Fruit fly (Drosophila melanogaster) whole organism, pupa: ENCODE measurements around the gene CG9733.

Experiments
- CG10348 ChIP-seq: fragments of 200-800 bp; sonication (Bioruptor generic); IDR thresholded peaks from 2 replicates; pipeline ENCODE4 v1.3.6; 2022; ENCODE audit warnings: missing biosample characterization, missing genetic modification characterization
- CG12605 ChIP-seq: fragments of 200-800 bp; sonication (Bioruptor generic); IDR thresholded peaks from 2 replicates; pipeline ENCODE4 v1.3.6; 2022; ENCODE audit warnings: missing biosample characterization, missing genetic modification characterization
- CG13204 ChIP-seq: fragments of 200-800 bp; sonication (Bioruptor generic); optimal IDR thresholded peaks from 2 replicates; lab custom pipeline; 2018; ENCODE audit warnings: missing biosample characterization, mild to moderate bottlenecking, missing genetic modification characterization, moderate library complexity
- CG14655 ChIP-seq: fragments of 200-800 bp; sonication (Bioruptor generic); optimal IDR thresholded peaks from 3 replicates; lab custom pipeline; 2017; ENCODE audit warnings: mild to moderate bottlenecking, missing biosample characterization, missing genetic modification reagents, missing genetic modification characterization
- CG15710 ChIP-seq: fragments of 200-800 bp; sonication (Bioruptor generic); optimal IDR thresholded peaks from 2 replicates; lab custom pipeline; 2018; ENCODE audit warnings: missing biosample characterization, mild to moderate bottlenecking, missing genetic modification characterization, moderate library complexity
- CG17806 ChIP-seq: fragments of 200-800 bp; sonication (Bioruptor generic); optimal IDR thresholded peaks from 2 replicates; lab custom pipeline; 2018; ENCODE audit warnings: missing biosample characterization, mild to moderate bottlenecking, missing genetic modification characterization, moderate library complexity
- CG32121 ChIP-seq: fragments of 200-800 bp; sonication (Bioruptor generic); IDR thresholded peaks from 2 replicates; pipeline ENCODE4 v1.3.6; 2022; ENCODE audit warnings: missing biosample characterization, missing genetic modification characterization
- CG34367 ChIP-seq: fragments of 200-800 bp; sonication (Bioruptor generic); optimal IDR thresholded peaks from 2 replicates; lab custom pipeline; 2018; ENCODE audit warnings: missing biosample characterization, mild to moderate bottlenecking, missing genetic modification characterization
- CG4496 ChIP-seq: fragments of 200-800 bp; sonication (Bioruptor generic); IDR thresholded peaks from 3 replicates; pipeline ENCODE4 v1.3.6; 2022; ENCODE audit warnings: missing biosample characterization, missing genetic modification characterization
- CG8159 ChIP-seq: fragments of 200-800 bp; sonication (Bioruptor generic); optimal IDR thresholded peaks from 3 replicates; lab custom pipeline; 2018; ENCODE audit warnings: missing biosample characterization, mild to moderate bottlenecking, missing genetic modification characterization, moderate library complexity
- CG8301 ChIP-seq: fragments of 200-800 bp; sonication (Bioruptor generic); optimal IDR thresholded peaks from 2 replicates; lab custom pipeline; 2018; ENCODE audit warnings: missing biosample characterization, mild to moderate bottlenecking, missing genetic modification characterization
- CG9948 ChIP-seq: fragments of 200-800 bp; sonication (Bioruptor generic); optimal IDR thresholded peaks from 2 replicates; lab custom pipeline; 2018; ENCODE audit warnings: missing biosample characterization, mild to moderate bottlenecking, missing genetic modification characterization, moderate library complexity
- D1 ChIP-seq: fragments of 200-800 bp; sonication (Bioruptor generic); optimal IDR thresholded peaks from 2 replicates; lab custom pipeline; 2018; ENCODE audit warnings: missing biosample characterization, mild to moderate bottlenecking, missing genetic modification characterization, moderate library complexity
- EcR ChIP-seq: fragments of 200-800 bp; sonication (Bioruptor generic); optimal IDR thresholded peaks from 3 replicates; lab custom pipeline; 2019; ENCODE audit warnings: missing biosample characterization, missing genetic modification characterization, mild to moderate bottlenecking, moderate library complexity, missing genetic modification reagents
- Ets98B ChIP-seq: fragments of 200-800 bp; sonication (Bioruptor generic); IDR thresholded peaks from 2 replicates; pipeline ENCODE4 v1.3.6; 2022; ENCODE audit warnings: missing biosample characterization, missing genetic modification characterization
- Pif1A ChIP-seq: fragments of 200-800 bp; sonication (Bioruptor generic); optimal IDR thresholded peaks from 3 replicates; lab custom pipeline; 2016; ENCODE audit warnings: missing biosample characterization, missing genetic modification characterization
- Pif1B ChIP-seq: fragments of 200-800 bp; sonication (Bioruptor generic); optimal IDR thresholded peaks from 3 replicates; lab custom pipeline; 2016; ENCODE audit warnings: missing biosample characterization, missing genetic modification characterization
- Snoo ChIP-seq: fragments of 200-800 bp; sonication (Bioruptor generic); optimal IDR thresholded peaks from 3 replicates; lab custom pipeline; 2017; ENCODE audit warnings: missing biosample characterization, mild to moderate bottlenecking, missing genetic modification characterization, inconsistent platforms
- fd96Ca ChIP-seq: fragments of 200-800 bp; sonication (Bioruptor generic); IDR thresholded peaks from 3 replicates; pipeline ENCODE4 v1.3.6; 2022; ENCODE audit warnings: missing biosample characterization, missing genetic modification characterization
- gl ChIP-seq: fragments of 200-800 bp; sonication (Bioruptor generic); optimal IDR thresholded peaks from 2 replicates; lab custom pipeline; 2018; ENCODE audit warnings: missing biosample characterization, mild to moderate bottlenecking, missing genetic modification characterization
- rn ChIP-seq: fragments of 200-800 bp; sonication (Bioruptor generic); IDR thresholded peaks from 2 replicates; pipeline ENCODE4 v1.3.6; 2022; ENCODE audit warnings: missing biosample characterization, missing genetic modification characterization

CG9733 gene

dm6 chr3R:30282478-30282877, 36.0 kb upstream of the CG9733 start:
- no peak for TF ChIP-seq Snoo

- TF ChIP-seq CG8159 (tag; lab: Kevin White, UChicago): peak; percentile 38
- TF ChIP-seq CG17806 (tag; lab: Kevin White, UChicago): peak; percentile 8
- peak; percentile 55 for TF ChIP-seq Snoo
- no peak for TF ChIP-seq CG13204 (GFP tag; lab: Kevin White, UChicago)
Measured at dm6 chr3R:30281345-30282133, 35.0 kb upstream of the CG9733 start.

dm6 chr3R:30280312-30280711, 33.8 kb upstream of the CG9733 start:
- no peak for TF ChIP-seq CG34367 (tag; lab: Kevin White, UChicago)
- no peak for TF ChIP-seq gl
- TF ChIP-seq CG17806 (tag; lab: Kevin White, UChicago): peak; percentile 51
- no peak for TF ChIP-seq CG13204 (GFP tag; lab: Kevin White, UChicago)
- peak; percentile 84 for TF ChIP-seq CG4496 (GFP tag; lab: Robert Waterston, UW)
- no peak for TF ChIP-seq D1 (tag; lab: Kevin White, UChicago)
- peak; percentile 44 for TF ChIP-seq Pif1A (GFP tag; lab: Kevin White, UChicago)
- no peak for TF ChIP-seq fd96Ca (GFP tag; lab: Robert Waterston, UW)
- peak; percentile 20 for TF ChIP-seq CG14655 (GFP tag; lab: Kevin White, UChicago)
- TF ChIP-seq CG9948 (tag; lab: Kevin White, UChicago): peak; percentile 34
- no peak for TF ChIP-seq EcR (GFP tag; lab: Kevin White, UChicago)
- no peak for TF ChIP-seq rn (GFP tag; lab: Robert Waterston, UW)
- peak; percentile 53 for TF ChIP-seq Pif1B (GFP tag; lab: Kevin White, UChicago)
- no peak for TF ChIP-seq CG15710 (tag; lab: Kevin White, UChicago)
- peak; percentile 52 for TF ChIP-seq CG8159 (tag; lab: Kevin White, UChicago)
- TF ChIP-seq Ets98B (GFP tag; lab: Robert Waterston, UW): peak; percentile 49
- peak; percentile 5 for TF ChIP-seq CG8301 (tag; lab: Kevin White, UChicago)
- TF ChIP-seq CG32121 (GFP tag; lab: Robert Waterston, UW): 0 out of 2 replicates have a peak, but pooled peaks have one; percentile 7
- TF ChIP-seq CG10348 (GFP tag; lab: Robert Waterston, UW): no peak
- TF ChIP-seq Snoo: peak; percentile 77
- TF ChIP-seq CG12605 (GFP tag; lab: Robert Waterston, UW): no peak

- TF ChIP-seq CG34367 (tag; lab: Kevin White, UChicago) (no peak), CG10348 (GFP tag; lab: Robert Waterston, UW) (no peak), CG8159 (tag; lab: Kevin White, UChicago) (peak; percentile 8), Snoo (peak; percentile 2), CG8301 (tag; lab: Kevin White, UChicago) (peak; percentile 4), CG14655 (GFP tag; lab: Kevin White, UChicago) (no peak), CG12605 (GFP tag; lab: Robert Waterston, UW) (0 out of 2 replicates have a peak, but pooled peaks have one; percentile 31), CG4496 (GFP tag; lab: Robert Waterston, UW) (0 out of 3 replicates have a peak, but pooled peaks have one; percentile 51), Pif1A (GFP tag; lab: Kevin White, UChicago) (no peak), CG9948 (tag; lab: Kevin White, UChicago) (no peak), CG32121 (GFP tag; lab: Robert Waterston, UW) (no peak), D1 (tag; lab: Kevin White, UChicago) (no peak), rn (GFP tag; lab: Robert Waterston, UW) (no peak), CG13204 (GFP tag; lab: Kevin White, UChicago) (peak; percentile 46), gl (peak; percentile 8), fd96Ca (GFP tag; lab: Robert Waterston, UW) (0 out of 3 replicates have a peak, but pooled peaks have one; percentile 19), CG17806 (tag; lab: Kevin White, UChicago) (no peak), Pif1B (GFP tag; lab: Kevin White, UChicago) (no peak), EcR (GFP tag; lab: Kevin White, UChicago) (peak; percentile 28), Ets98B (GFP tag; lab: Robert Waterston, UW) (peak; percentile 21; the same call in 1 of the 2 replicates), CG15710 (tag; lab: Kevin White, UChicago) (no peak)
Measured at dm6 chr3R:30277700-30278099, 31.2 kb upstream of the CG9733 start, which contains the start of gene heca. Gene heca (plus strand): TSS chr3R:30277932.

dm6 chr3R:30276482-30277282, 30.2 kb upstream of the CG9733 start:
- TF ChIP-seq CG13204 (GFP tag; lab: Kevin White, UChicago) (peak; percentile 64), fd96Ca (GFP tag; lab: Robert Waterston, UW) (peak; percentile 87), CG32121 (GFP tag; lab: Robert Waterston, UW) (peak; percentile 66; the same call in 1 of the 2 replicates), CG12605 (GFP tag; lab: Robert Waterston, UW) (peak; percentile 44; the same call in 1 of the 2 replicates), EcR (GFP tag; lab: Kevin White, UChicago) (peak; percentile 49), Snoo (peak; percentile 84), Ets98B (GFP tag; lab: Robert Waterston, UW) (peak; percentile 81), gl (peak; percentile 69), CG15710 (tag; lab: Kevin White, UChicago) (peak; percentile 90), Pif1B (GFP tag; lab: Kevin White, UChicago) (peak; percentile 69), CG10348 (GFP tag; lab: Robert Waterston, UW) (no peak), D1 (tag; lab: Kevin White, UChicago) (peak; percentile 84), CG8301 (tag; lab: Kevin White, UChicago) (peak; percentile 55), rn (GFP tag; lab: Robert Waterston, UW) (0 out of 2 replicates have a peak, but pooled peaks have one; percentile 33), CG34367 (tag; lab: Kevin White, UChicago) (peak; percentile 87), CG17806 (tag; lab: Kevin White, UChicago) (peak; percentile 87), CG8159 (tag; lab: Kevin White, UChicago) (peak; percentile 94), CG14655 (GFP tag; lab: Kevin White, UChicago) (peak; percentile 73), Pif1A (GFP tag; lab: Kevin White, UChicago) (peak; percentile 70), CG4496 (GFP tag; lab: Robert Waterston, UW) (peak; percentile 82), CG9948 (tag; lab: Kevin White, UChicago) (peak; percentile 88)
